Fruit fly (Drosophila melanogaster): ENCODE measurements around the gene CG8509.

CG8509 gene

DNA sequence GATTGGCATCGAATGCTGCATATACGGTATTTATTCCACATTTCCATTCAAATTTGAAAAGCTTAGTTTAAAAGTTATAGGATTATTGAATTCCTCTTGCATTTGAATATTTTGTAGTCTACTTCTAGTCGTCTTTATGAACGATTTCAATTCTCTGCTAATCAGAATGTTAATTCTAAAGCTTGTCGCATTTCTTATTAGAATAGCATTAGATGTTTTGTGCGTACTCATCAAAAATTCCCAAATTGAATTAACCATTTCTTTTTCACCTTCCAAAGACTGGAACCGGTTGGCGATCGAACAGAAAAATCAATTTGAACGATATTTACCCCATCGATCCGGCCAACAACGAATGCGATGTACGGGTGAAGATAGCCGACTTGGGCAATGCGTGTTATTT is 30.6 kb downstream of the CG8509 start:
- TF ChIP-seq kay (GFP tag; ENCODE audit: borderline replicate concordance) (no peak), pad (GFP tag; optimal IDR thresholded peaks at IDR 0.05) (no peak), CG14711 (tag; optimal IDR thresholded peaks at IDR 0.05) (no peak), Mnt (GFP tag; optimal IDR thresholded peaks at IDR 0.05) (no peak), ovo (GFP tag; optimal IDR thresholded peaks at IDR 0.05) (no peak), tj (GFP tag; optimal IDR thresholded peaks at IDR 0.05) (no peak), cnc (optimal IDR thresholded peaks at IDR 0.05) (no peak), CG12768 (GFP tag; optimal IDR thresholded peaks at IDR 0.05) (no peak), Crg-1 (GFP tag; optimal IDR thresholded peaks at IDR 0.05) (no peak), CG33017 (tag; optimal IDR thresholded peaks at IDR 0.05) (no peak), CG7101 (tag; optimal IDR thresholded peaks at IDR 0.05) (no peak), Clk (GFP tag; optimal IDR thresholded peaks at IDR 0.05) (no peak)

DNA sequence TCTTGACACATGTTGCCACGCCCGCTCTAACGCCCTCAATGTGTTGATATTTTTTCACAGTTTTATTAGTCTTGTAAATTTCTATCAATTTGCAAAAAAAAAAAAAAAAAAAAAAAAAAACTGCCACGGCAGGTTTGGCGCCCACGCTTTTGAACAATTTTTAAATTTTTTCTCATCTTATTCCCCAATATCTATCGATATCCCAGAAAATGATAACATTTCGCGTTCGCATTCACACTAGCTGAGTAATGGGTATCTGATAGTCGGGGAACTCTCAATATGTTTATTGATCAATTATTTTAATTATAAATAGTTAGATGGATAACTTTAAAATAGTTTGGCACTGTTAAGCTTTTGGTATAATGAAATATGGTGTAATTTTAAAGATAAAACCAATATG is 32.0 kb downstream of the CG8509 start:
- TF ChIP-seq CG33017 (tag; optimal IDR thresholded peaks at IDR 0.05) = no peak
- TF ChIP-seq CG5204 (GFP tag; optimal IDR thresholded peaks at IDR 0.05) = no peak
- TF ChIP-seq CG14711 (tag; optimal IDR thresholded peaks at IDR 0.05) = no peak
- TF ChIP-seq CG7101 (tag; optimal IDR thresholded peaks at IDR 0.05) = no peak
- no peak for TF ChIP-seq CG11617 (GFP tag; optimal IDR thresholded peaks at IDR 0.05)
- TF ChIP-seq Hr96 (GFP tag; optimal IDR thresholded peaks at IDR 0.05) = no peak
- TF ChIP-seq CG1620 (GFP tag; optimal IDR thresholded peaks at IDR 0.05) = no peak
- TF ChIP-seq CG12768 (GFP tag; optimal IDR thresholded peaks at IDR 0.05) = no peak
- no peak for TF ChIP-seq CG7045 (GFP tag; optimal IDR thresholded peaks at IDR 0.05)
- TF ChIP-seq tj (GFP tag; optimal IDR thresholded peaks at IDR 0.05) = no peak
- TF ChIP-seq toe (GFP tag; optimal IDR thresholded peaks at IDR 0.05) = no peak
- TF ChIP-seq Clk (GFP tag; optimal IDR thresholded peaks at IDR 0.05) = no peak
- TF ChIP-seq cnc (optimal IDR thresholded peaks at IDR 0.05) = no peak
- no peak for TF ChIP-seq ovo (GFP tag; optimal IDR thresholded peaks at IDR 0.05)
- TF ChIP-seq cic (GFP tag; optimal IDR thresholded peaks at IDR 0.05) = no peak
- TF ChIP-seq Mnt (GFP tag; optimal IDR thresholded peaks at IDR 0.05) = no peak
- TF ChIP-seq Crg-1 (GFP tag; optimal IDR thresholded peaks at IDR 0.05) = no peak
- TF ChIP-seq bab1 (GFP tag; optimal IDR thresholded peaks at IDR 0.05) = no peak
- TF ChIP-seq kay (GFP tag; ENCODE audit: borderline replicate concordance) = no peak
- TF ChIP-seq pad (GFP tag; optimal IDR thresholded peaks at IDR 0.05) = no peak

DNA sequence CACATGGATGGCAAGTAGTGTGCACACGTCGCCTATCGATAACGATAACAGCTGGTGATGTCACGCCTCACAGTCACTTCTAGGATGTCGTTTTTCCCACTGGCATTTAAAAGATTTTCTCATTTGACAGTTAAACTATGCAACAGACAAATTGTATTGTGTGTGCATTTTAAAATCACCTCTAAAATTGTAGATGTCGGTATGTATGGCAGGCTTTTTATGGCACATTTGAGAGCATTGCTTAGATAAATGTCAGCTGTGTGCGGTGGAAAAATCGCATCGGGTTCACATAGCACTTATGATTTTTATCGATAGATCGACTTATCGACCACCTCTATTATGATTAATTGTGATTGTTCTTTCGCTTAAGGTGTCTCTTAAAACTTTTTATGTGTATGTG is 34.8 kb downstream of the CG8509 start, which contains the start of the genes ArgRS and CG8578:
ArgRS (minus strand) TSS at position 7 of the 400 bp plus-strand sequence.
CG8578 (plus strand) TSS at position 338 of the 400 bp plus-strand sequence.
- TF ChIP-seq Crg-1 (GFP tag; optimal IDR thresholded peaks at IDR 0.05) (no peak), CG7101 (tag; optimal IDR thresholded peaks at IDR 0.05) (peak; percentile 51), CG7045 (GFP tag; optimal IDR thresholded peaks at IDR 0.05) (no peak), cic (GFP tag; optimal IDR thresholded peaks at IDR 0.05) (peak; percentile 16), tj (GFP tag; optimal IDR thresholded peaks at IDR 0.05) (no peak), pad (GFP tag; optimal IDR thresholded peaks at IDR 0.05) (peak; percentile 50), CG11617 (GFP tag; optimal IDR thresholded peaks at IDR 0.05) (peak; percentile 70), kay (GFP tag; ENCODE audit: borderline replicate concordance) (no peak), Hr96 (GFP tag; optimal IDR thresholded peaks at IDR 0.05) (no peak), ovo (GFP tag; optimal IDR thresholded peaks at IDR 0.05) (no peak), CG1620 (GFP tag; optimal IDR thresholded peaks at IDR 0.05) (peak; percentile 73), Clk (GFP tag; optimal IDR thresholded peaks at IDR 0.05) (no peak), toe (GFP tag; optimal IDR thresholded peaks at IDR 0.05) (peak; percentile 79), CG12768 (GFP tag; optimal IDR thresholded peaks at IDR 0.05) (peak; percentile 11), bab1 (GFP tag; optimal IDR thresholded peaks at IDR 0.05) (peak; percentile 53), Mnt (GFP tag; optimal IDR thresholded peaks at IDR 0.05) (peak; percentile 88), CG14711 (tag; optimal IDR thresholded peaks at IDR 0.05) (peak; percentile 22), CG33017 (tag; optimal IDR thresholded peaks at IDR 0.05) (no peak), cnc (optimal IDR thresholded peaks at IDR 0.05) (no peak)

dm6 chrX:15849021-15849420 is 39.7 kb downstream of the CG8509 start, which contains the start of gene sun:
sun (minus strand) TSS chrX:15849258.
- TF ChIP-seq Mnt (GFP tag; optimal IDR thresholded peaks at IDR 0.05) (peak; percentile 16), CG12768 (GFP tag; optimal IDR thresholded peaks at IDR 0.05) (no peak), tj (GFP tag; optimal IDR thresholded peaks at IDR 0.05) (no peak), CG14711 (tag; optimal IDR thresholded peaks at IDR 0.05) (no peak), Hr96 (GFP tag; optimal IDR thresholded peaks at IDR 0.05) (no peak), CG7101 (tag; optimal IDR thresholded peaks at IDR 0.05) (no peak), Crg-1 (GFP tag; optimal IDR thresholded peaks at IDR 0.05) (no peak), ovo (GFP tag; optimal IDR thresholded peaks at IDR 0.05) (no peak), Clk (GFP tag; optimal IDR thresholded peaks at IDR 0.05) (no peak), CG5204 (GFP tag; optimal IDR thresholded peaks at IDR 0.05) (no peak), cnc (optimal IDR thresholded peaks at IDR 0.05) (no peak), pad (GFP tag; optimal IDR thresholded peaks at IDR 0.05) (no peak), CG33017 (tag; optimal IDR thresholded peaks at IDR 0.05) (no peak), CG7045 (GFP tag; optimal IDR thresholded peaks at IDR 0.05) (no peak), kay (GFP tag; ENCODE audit: borderline replicate concordance) (no peak), CG1620 (GFP tag; optimal IDR thresholded peaks at IDR 0.05) (no peak), toe (GFP tag; optimal IDR thresholded peaks at IDR 0.05) (no peak), bab1 (GFP tag; optimal IDR thresholded peaks at IDR 0.05) (peak; percentile 7), CG11617 (GFP tag; optimal IDR thresholded peaks at IDR 0.05) (peak; percentile 24)

DNA sequence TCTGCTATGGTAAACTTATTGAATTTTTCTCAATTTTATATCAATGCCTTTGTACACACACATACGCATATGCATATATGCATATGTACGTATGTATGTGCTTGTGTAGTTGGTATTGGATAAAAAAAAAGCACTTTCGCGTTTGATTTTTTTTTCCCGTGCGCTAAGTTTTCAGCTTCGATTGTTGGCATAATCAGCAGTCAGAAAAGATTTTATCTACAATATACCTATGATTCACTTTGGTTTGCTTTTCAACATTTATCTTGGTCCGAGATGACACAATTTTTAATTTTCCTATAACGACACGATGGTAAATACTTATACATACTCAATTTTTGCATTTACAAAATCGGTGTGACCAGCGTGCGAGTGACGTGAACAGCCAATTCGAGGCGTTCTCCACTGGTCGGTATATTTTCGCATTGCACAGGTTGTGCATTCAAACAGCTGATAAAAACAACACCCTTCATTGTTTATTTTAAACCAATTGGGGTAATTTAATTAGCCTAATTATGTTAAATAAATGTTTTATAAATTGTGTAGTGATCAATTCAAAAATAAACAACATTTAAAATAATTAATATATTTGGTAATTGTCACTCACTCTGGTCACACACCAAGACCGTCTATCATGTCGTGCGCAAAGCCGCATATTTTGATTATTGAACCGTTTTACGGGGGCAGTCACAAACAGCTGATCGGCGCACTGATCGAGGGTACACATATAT is 43.6 kb downstream of the CG8509 start, which contains the start of the genes UBL3 and CG15914:
UBL3 (minus strand) TSS at position 361 of the 728 bp plus-strand sequence.
CG15914 (plus strand) TSS at position 607 of the 728 bp plus-strand sequence.
- peak; percentile 32 for TF ChIP-seq ovo (GFP tag; optimal IDR thresholded peaks at IDR 0.05)
- TF ChIP-seq CG5204 (GFP tag; optimal IDR thresholded peaks at IDR 0.05) = no peak
- TF ChIP-seq Crg-1 (GFP tag; optimal IDR thresholded peaks at IDR 0.05) = no peak
- TF ChIP-seq CG1620 (GFP tag; optimal IDR thresholded peaks at IDR 0.05) = peak; percentile 48
- peak; percentile 46 for TF ChIP-seq CG7101 (tag; optimal IDR thresholded peaks at IDR 0.05)
- peak; percentile 45 for TF ChIP-seq bab1 (GFP tag; optimal IDR thresholded peaks at IDR 0.05)
- TF ChIP-seq pad (GFP tag; optimal IDR thresholded peaks at IDR 0.05) = peak; percentile 49
- peak; percentile 53 for TF ChIP-seq tj (GFP tag; optimal IDR thresholded peaks at IDR 0.05)
- peak; percentile 37 for TF ChIP-seq CG14711 (tag; optimal IDR thresholded peaks at IDR 0.05)
- TF ChIP-seq kay (GFP tag; ENCODE audit: borderline replicate concordance) = peak; percentile 25
- TF ChIP-seq Mnt (GFP tag; optimal IDR thresholded peaks at IDR 0.05) = peak; percentile 70
- TF ChIP-seq CG11617 (GFP tag; optimal IDR thresholded peaks at IDR 0.05) = peak; percentile 20
- no peak for TF ChIP-seq Clk (GFP tag; optimal IDR thresholded peaks at IDR 0.05)
- no peak for TF ChIP-seq toe (GFP tag; optimal IDR thresholded peaks at IDR 0.05)
